Worm (Caenorhabditis elegans) whole organism, midembryonic: ENCODE results near the gene ftr-1.

ENCODE experiments used
- T22C8.4 ChIP-seq: fragments of 200-800 bp; sonication (Bioruptor generic); IDR thresholded peaks from 2 replicates; pipeline ENCODE4 v1.3.6; 2022; ENCODE audit warnings: missing genetic modification characterization, missing compliant biosample characterization
- cog-1 ChIP-seq: sonication (generic microtip); optimal IDR thresholded peaks from 2 replicates; lab custom pipeline; 2016; ENCODE audit warnings: missing genetic modification characterization, missing compliant biosample characterization
- flt-1 ChIP-seq: fragments of 200-800 bp; sonication (Bioruptor generic); IDR thresholded peaks from 2 replicates; pipeline ENCODE4 v1.3.6; 2022; ENCODE audit warnings: missing genetic modification characterization, missing compliant biosample characterization
- klf-2 ChIP-seq: fragments of 200-800 bp; sonication (Bioruptor generic); conservative IDR thresholded peaks from 2 replicates; pipeline ENCODE4 v1.3.6; 2022; ENCODE audit warnings: missing genetic modification reagents, missing genetic modification characterization, missing compliant biosample characterization
- med-1 ChIP-seq: sonication (generic microtip); optimal IDR thresholded peaks from 2 replicates; lab custom pipeline; 2017; ENCODE audit warnings: missing genetic modification characterization, mild to moderate bottlenecking, missing compliant biosample characterization, antibody characterized with exemption, missing genetic modification reagents; ENCODE audit not compliant: insufficient read depth
- ref-1 ChIP-seq: fragments of 200-800 bp; sonication (Bioruptor generic); conservative IDR thresholded peaks from 2 replicates; pipeline ENCODE4 v1.3.6; 2022; ENCODE audit warnings: missing genetic modification reagents, missing genetic modification characterization, missing compliant biosample characterization
- tab-1 ChIP-seq: fragments of 200-800 bp; sonication (Bioruptor generic); IDR thresholded peaks from 2 replicates; pipeline ENCODE4 v1.3.6; 2022; ENCODE audit warnings: missing genetic modification characterization, missing compliant biosample characterization
- ztf-23 ChIP-seq: fragments of 200-800 bp; sonication (Bioruptor generic); IDR thresholded peaks from 2 replicates; pipeline ENCODE4 v1.3.6; 2022; ENCODE audit warnings: missing genetic modification reagents, missing genetic modification characterization, missing compliant biosample characterization
- ztf-29 ChIP-seq: fragments of 200-800 bp; sonication (Bioruptor generic); IDR thresholded peaks from 2 replicates; pipeline ENCODE4 v1.3.6; 2022; ENCODE audit warnings: missing genetic modification reagents, missing genetic modification characterization, missing compliant biosample characterization

DNA sequence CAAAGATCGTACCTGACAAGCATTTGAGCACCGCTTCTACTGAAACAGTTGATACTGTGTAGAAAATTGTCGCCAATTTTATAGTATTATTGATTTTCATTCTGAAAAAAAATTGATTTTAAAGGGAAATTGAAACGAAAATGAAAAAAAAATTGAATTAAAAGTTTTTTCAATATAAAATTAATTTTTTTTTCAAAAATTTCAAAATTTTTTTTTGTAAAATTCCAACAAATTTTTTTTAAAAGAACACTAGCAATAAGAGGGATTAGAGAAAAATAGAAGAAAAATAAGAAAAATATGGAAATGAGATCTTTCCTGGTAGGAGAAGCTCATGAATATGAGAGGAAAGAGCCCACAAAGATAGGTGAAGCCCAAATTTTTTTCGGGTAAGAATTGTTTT is 18.4 kb downstream of the ftr-1 start, which contains the start of gene Y113G7B.11:
- TF ChIP-seq T22C8.4 (GFP tag; lab: Robert Waterston, UW) (no peak), cog-1 (tag; lab: Kevin White, UChicago) (no peak), tab-1 (GFP tag; lab: Robert Waterston, UW) (no peak), ztf-23 (no peak), flt-1 (GFP tag; lab: Robert Waterston, UW) (no peak), ref-1 (GFP tag; lab: Robert Waterston, UW) (no peak), ztf-29 (GFP tag; lab: Robert Waterston, UW) (no peak), med-1 (GFP tag; lab: Kevin White, UChicago) (no peak), klf-2 (GFP tag; lab: Robert Waterston, UW) (no peak)
